Fruit fly (Drosophila melanogaster) whole organism, embryonic: Measurements from ENCODE around the gene Lcp65Ag3.

Experiments
- Adf1 ChIP-seq: fragments of 200-800 bp; sonication (Bioruptor generic); IDR thresholded peaks from 2 replicates; pipeline ENCODE4 v1.3.6; 2022; ENCODE audit warnings: missing biosample characterization, missing genetic modification characterization
- Bgb ChIP-seq: fragments of 200-800 bp; sonication (Bioruptor generic); IDR thresholded peaks from 2 replicates; pipeline ENCODE4 v1.3.6; 2022; ENCODE audit warnings: missing biosample characterization, missing genetic modification characterization; ENCODE audit not compliant: partially characterized antibody
- Blimp-1 ChIP-seq: fragments of 200-800 bp; sonication (Bioruptor generic); optimal IDR thresholded peaks from 3 replicates; lab custom pipeline; 2018; ENCODE audit warnings: missing biosample characterization, missing genetic modification characterization, mild to moderate bottlenecking, moderate library complexity, missing genetic modification reagents
- CG10979 ChIP-seq: fragments of 200-800 bp; sonication (Bioruptor generic); optimal IDR thresholded peaks from 2 replicates; lab custom pipeline; 2018; ENCODE audit warnings: missing biosample characterization, mild to moderate bottlenecking, missing genetic modification characterization, moderate library complexity
- CG12391 ChIP-seq: fragments of 200-800 bp; sonication (Bioruptor generic); optimal IDR thresholded peaks from 3 replicates; lab custom pipeline; 2018; ENCODE audit warnings: missing biosample characterization, mild to moderate bottlenecking, missing genetic modification characterization, moderate library complexity
- CG12659 ChIP-seq: fragments of 200-800 bp; sonication (Bioruptor generic); optimal IDR thresholded peaks from 3 replicates; lab custom pipeline; 2017; ENCODE audit warnings: mild to moderate bottlenecking, missing biosample characterization, missing genetic modification reagents, missing genetic modification characterization
- CG12769 ChIP-seq: fragments of 200-800 bp; sonication (Bioruptor generic); optimal IDR thresholded peaks from 2 replicates; lab custom pipeline; 2019; ENCODE audit warnings: missing biosample characterization, mild to moderate bottlenecking, missing genetic modification characterization, moderate library complexity
- CG12942 ChIP-seq: fragments of 200-800 bp; sonication (Bioruptor generic); optimal IDR thresholded peaks from 3 replicates; lab custom pipeline; 2016; ENCODE audit warnings: missing biosample characterization, missing genetic modification characterization
- CG14014 ChIP-seq: fragments of 200-800 bp; sonication (Bioruptor generic); IDR thresholded peaks from 2 replicates; pipeline ENCODE4 v1.3.6; 2022; ENCODE audit warnings: missing biosample characterization, missing genetic modification characterization
- CG14710 ChIP-seq: fragments of 200-800 bp; sonication (Bioruptor generic); optimal IDR thresholded peaks from 3 replicates; lab custom pipeline; 2019; ENCODE audit warnings: missing biosample characterization, mild to moderate bottlenecking, missing genetic modification characterization, moderate library complexity
- CG15601 ChIP-seq: fragments of 200-800 bp; sonication (Bioruptor generic); optimal IDR thresholded peaks from 3 replicates; lab custom pipeline; 2019; ENCODE audit warnings: missing biosample characterization, mild to moderate bottlenecking, missing genetic modification characterization, moderate library complexity
- CG17361 ChIP-seq: fragments of 200-800 bp; sonication (Bioruptor generic); IDR thresholded peaks from 3 replicates; pipeline ENCODE4 v1.3.6; 2022; ENCODE audit warnings: missing biosample characterization, missing genetic modification characterization
- CG2129 ChIP-seq: fragments of 200-800 bp; sonication (Bioruptor generic); IDR thresholded peaks from 2 replicates; pipeline ENCODE4 v1.3.6; 2022; ENCODE audit warnings: missing biosample characterization, missing genetic modification characterization; ENCODE audit not compliant: partially characterized antibody
- CG2712 ChIP-seq: fragments of 200-800 bp; optimal IDR thresholded peaks from 3 replicates; lab custom pipeline; 2019; ENCODE audit warnings: missing biosample characterization, mild to moderate bottlenecking, missing genetic modification characterization, moderate library complexity
- CG34224 ChIP-seq: fragments of 200-800 bp; sonication (Bioruptor generic); IDR thresholded peaks from 3 replicates; pipeline ENCODE4 v1.3.6; 2022; ENCODE audit warnings: missing biosample characterization, missing genetic modification characterization; ENCODE audit not compliant: partially characterized antibody
- CG43689 ChIP-seq: fragments of 200-800 bp; sonication (Bioruptor generic); IDR thresholded peaks from 2 replicates; pipeline ENCODE4 v1.3.6; 2022; ENCODE audit warnings: missing biosample characterization, missing genetic modification characterization
- CG6813 ChIP-seq: fragments of 200-800 bp; sonication (Bioruptor generic); optimal IDR thresholded peaks from 2 replicates; lab custom pipeline; 2017; ENCODE audit warnings: missing biosample characterization, missing genetic modification characterization, mild to moderate bottlenecking, moderate library complexity, missing genetic modification reagents
- CG7372 ChIP-seq: fragments of 200-800 bp; sonication (Bioruptor generic); IDR thresholded peaks from 2 replicates; pipeline ENCODE4 v1.3.6; 2022; ENCODE audit warnings: missing biosample characterization, missing genetic modification characterization
- CG7786 ChIP-seq: fragments of 200-800 bp; sonication (Bioruptor generic); optimal IDR thresholded peaks from 2 replicates; lab custom pipeline; 2016; ENCODE audit warnings: missing biosample characterization, missing genetic modification characterization
- CG8924 ChIP-seq: fragments of 200-800 bp; optimal IDR thresholded peaks from 3 replicates; lab custom pipeline; 2019; ENCODE audit warnings: missing biosample characterization, mild to moderate bottlenecking, missing genetic modification characterization, moderate library complexity
- D ChIP-seq, 2 experiments: fragments of 200-800 bp in 1 of 2; fragments of >200 bp in 1 of 2; sonication (Bioruptor generic) in 1 of 2; optimal IDR thresholded peaks; 2 replicates in 1 of 2; 3 replicates in 1 of 2; lab custom pipeline; 2017; ENCODE audit warnings: mild to moderate bottlenecking in 1 of 2, missing biosample characterization in 1 of 2, missing genetic modification characterization in 1 of 2, missing genetic modification reagents in 1 of 2
- D19A ChIP-seq: fragments of 200-800 bp; optimal IDR thresholded peaks from 3 replicates; lab custom pipeline; 2019; ENCODE audit warnings: missing biosample characterization, mild to moderate bottlenecking, missing genetic modification characterization, moderate library complexity
- Dip3 ChIP-seq: fragments of 200-800 bp; sonication (Bioruptor generic); optimal IDR thresholded peaks from 3 replicates; lab custom pipeline; 2016; ENCODE audit warnings: missing biosample characterization, missing genetic modification characterization
- Doc2 ChIP-seq: fragments of 200-800 bp; sonication (Bioruptor generic); IDR thresholded peaks from 2 replicates; pipeline ENCODE4 v1.3.6; 2022; ENCODE audit warnings: missing biosample characterization, missing genetic modification characterization
- H15 ChIP-seq: fragments of 200-800 bp; sonication (Bioruptor generic); IDR thresholded peaks from 3 replicates; pipeline ENCODE4 v1.3.6; 2022; ENCODE audit warnings: missing biosample characterization, missing genetic modification characterization
- H2.0 ChIP-seq: fragments of 200-800 bp; sonication (Bioruptor generic); IDR thresholded peaks from 2 replicates; pipeline ENCODE4 v1.3.6; 2022; ENCODE audit warnings: missing biosample characterization, missing genetic modification characterization
- HmgZ ChIP-seq: fragments of 200-800 bp; sonication (Bioruptor generic); optimal IDR thresholded peaks from 2 replicates; lab custom pipeline; 2018; ENCODE audit warnings: missing biosample characterization, mild to moderate bottlenecking, missing genetic modification characterization
- Hr51 ChIP-seq, 2 experiments: fragments of 200-800 bp; sonication (Bioruptor generic); optimal IDR thresholded peaks; 2 replicates in 1 of 2; 3 replicates in 1 of 2; lab custom pipeline; 2016 to 2018; ENCODE audit warnings: missing biosample characterization in 2 of 2, missing genetic modification characterization in 2 of 2, mild to moderate bottlenecking in 1 of 2, moderate library complexity in 1 of 2
- Sry-δ ChIP-seq: fragments of 200-800 bp; sonication (Bioruptor generic); optimal IDR thresholded peaks from 2 replicates; lab custom pipeline; 2016; ENCODE audit warnings: missing biosample characterization, missing genetic modification characterization
- Ssrp ChIP-seq: fragments of 200-800 bp; sonication (Bioruptor generic); optimal IDR thresholded peaks from 2 replicates; lab custom pipeline; 2018; ENCODE audit warnings: missing biosample characterization, mild to moderate bottlenecking, missing genetic modification characterization, moderate library complexity
- Vsx1 ChIP-seq: fragments of 200-800 bp; sonication (Bioruptor generic); optimal IDR thresholded peaks from 2 replicates; lab custom pipeline; 2017; ENCODE audit warnings: missing biosample characterization, mild to moderate bottlenecking, missing genetic modification characterization, missing genetic modification reagents
- Xrp1 ChIP-seq: fragments of 200-800 bp; sonication (Bioruptor generic); IDR thresholded peaks from 2 replicates; pipeline ENCODE4 v1.3.6; 2022; ENCODE audit warnings: missing biosample characterization, missing genetic modification characterization
- bbx ChIP-seq: fragments of 200-800 bp; sonication (Bioruptor generic); IDR thresholded peaks from 2 replicates; pipeline ENCODE4 v1.3.6; 2022; ENCODE audit warnings: missing biosample characterization, missing genetic modification characterization; ENCODE audit not compliant: partially characterized antibody
- btn ChIP-seq: fragments of 200-800 bp; sonication (Bioruptor generic); optimal IDR thresholded peaks from 2 replicates; lab custom pipeline; 2016; ENCODE audit warnings: missing biosample characterization, missing genetic modification characterization
- croc ChIP-seq: fragments of 200-800 bp; sonication (Bioruptor generic); conservative IDR thresholded peaks from 3 replicates; pipeline ENCODE4 v1.3.6; 2022; ENCODE audit warnings: missing biosample characterization, missing genetic modification characterization
- cwo ChIP-seq: fragments of 200-800 bp; sonication (Bioruptor generic); optimal IDR thresholded peaks from 3 replicates; lab custom pipeline; 2017; ENCODE audit warnings: missing biosample characterization, missing genetic modification characterization, mild to moderate bottlenecking, moderate library complexity, missing genetic modification reagents
- disco-r ChIP-seq: fragments of 200-800 bp; sonication (Bioruptor generic); optimal IDR thresholded peaks from 2 replicates; lab custom pipeline; 2016; ENCODE audit warnings: missing biosample characterization, missing genetic modification characterization
- gem ChIP-seq: fragments of 200-800 bp; sonication (Bioruptor generic); optimal IDR thresholded peaks from 2 replicates; lab custom pipeline; 2019; ENCODE audit warnings: missing biosample characterization, mild to moderate bottlenecking, missing genetic modification characterization, moderate library complexity
- hkb ChIP-seq, 2 experiments: fragments of 200-800 bp in 1 of 2; fragments of >200 bp in 1 of 2; sonication (Bioruptor generic) in 1 of 2; IDR thresholded peaks in 1 of 2; optimal IDR thresholded peaks in 1 of 2; 2 replicates each; pipeline versions ENCODE4 v1.3.6 to Lab custom; 2017 to 2022; ENCODE audit warnings: missing biosample characterization in 1 of 2, missing genetic modification characterization in 1 of 2
- lab ChIP-seq: fragments of 200-800 bp; sonication (Bioruptor generic); optimal IDR thresholded peaks from 3 replicates; lab custom pipeline; 2017; ENCODE audit warnings: missing biosample characterization, missing genetic modification characterization, mild to moderate bottlenecking, moderate library complexity, missing genetic modification reagents
- lilli ChIP-seq: fragments of 200-800 bp; sonication (Bioruptor generic); optimal IDR thresholded peaks from 3 replicates; lab custom pipeline; 2016; ENCODE audit warnings: missing biosample characterization, missing genetic modification characterization
- lola ChIP-seq, 3 experiments: fragments of >200 bp in 2 of 3; fragments of 200-800 bp in 1 of 3; sonication (Bioruptor generic) in 1 of 3; optimal IDR thresholded peaks; 2 replicates each; lab custom pipeline; 2017 to 2019; ENCODE audit warnings: missing biosample characterization in 3 of 3, missing genetic modification characterization in 3 of 3, mild to moderate bottlenecking in 1 of 3, moderate library complexity in 1 of 3
- oc ChIP-seq: fragments of 200-800 bp; sonication (Bioruptor generic); optimal IDR thresholded peaks from 2 replicates; lab custom pipeline; 2018; ENCODE audit warnings: missing biosample characterization, mild to moderate bottlenecking, missing genetic modification characterization, moderate library complexity
- row ChIP-seq: fragments of 200-800 bp; sonication (Bioruptor generic); IDR thresholded peaks from 3 replicates; pipeline ENCODE4 v1.3.6; 2022; ENCODE audit warnings: missing biosample characterization, missing genetic modification characterization
- slou ChIP-seq: fragments of 200-800 bp; sonication (Bioruptor generic); optimal IDR thresholded peaks from 3 replicates; lab custom pipeline; 2016; ENCODE audit warnings: missing biosample characterization, missing genetic modification characterization
- sob ChIP-seq: fragments of 200-800 bp; sonication (Bioruptor generic); IDR thresholded peaks from 2 replicates; pipeline ENCODE4 v1.3.6; 2022; ENCODE audit warnings: missing biosample characterization, missing genetic modification characterization
- stwl ChIP-seq: fragments of 200-800 bp; sonication (Bioruptor generic); optimal IDR thresholded peaks from 3 replicates; lab custom pipeline; 2018; ENCODE audit warnings: missing biosample characterization, mild to moderate bottlenecking, missing genetic modification characterization, moderate library complexity
- trh ChIP-seq: fragments of 200-800 bp; sonication (Bioruptor generic); optimal IDR thresholded peaks from 2 replicates; lab custom pipeline; 2016; ENCODE audit warnings: missing biosample characterization, missing genetic modification characterization
- tup ChIP-seq: fragments of 200-800 bp; sonication (Bioruptor generic); optimal IDR thresholded peaks from 2 replicates; lab custom pipeline; 2016; ENCODE audit warnings: missing biosample characterization, mild to moderate bottlenecking, missing genetic modification characterization, moderate library complexity

Gene Lcp65Ag3

dm6 chr3L:6159863-6160262 is 29.1 kb upstream of the Lcp65Ag3 start (continued):
- TF ChIP-seq CG12942 (GFP tag; lab: Kevin White, UChicago) (no peak), btn (GFP tag; lab: Kevin White, UChicago) (no peak), Sry-δ (no peak), CG7372 (GFP tag; lab: Robert Waterston, UW) (no peak), Blimp-1 (GFP tag; lab: Kevin White, UChicago) (peak; percentile 40), CG7786 (no peak), Doc2 (GFP tag; lab: Robert Waterston, UW) (no peak), CG2712 (peak; percentile 65), CG12659 (GFP tag; lab: Kevin White, UChicago) (no peak), cwo (GFP tag; lab: Kevin White, UChicago) (no peak), gem (tag; lab: Kevin White, UChicago) (peak; percentile 60), row (0 out of 3 replicates have a peak, but pooled peaks have one; percentile 20), sob (GFP tag; lab: Robert Waterston, UW) (no peak), CG34224 (GFP tag; lab: Robert Waterston, UW) (no peak), croc (GFP tag; lab: Robert Waterston, UW) (no peak), oc (no peak), CG17361 (GFP tag; lab: Robert Waterston, UW) (peak; percentile 72; the same call in 2 of the 3 replicates), Vsx1 (GFP tag; lab: Kevin White, UChicago) (no peak), hkb (optimal IDR thresholded peaks at IDR 0.05; lab: Kevin White, UChicago) (no peak), hkb (GFP tag; IDR thresholded peaks at IDR 0.05; lab: Robert Waterston, UW) (no peak), CG14014 (GFP tag; lab: Robert Waterston, UW) (no peak), Dip3 (GFP tag; lab: Kevin White, UChicago) (no peak), CG6813 (GFP tag; lab: Kevin White, UChicago) (no peak), stwl (no peak), lilli (no peak), Ssrp (peak; percentile 33), Bgb (GFP tag; lab: Robert Waterston, UW) (no peak), H15 (GFP tag; lab: Robert Waterston, UW) (no peak), CG43689 (GFP tag; lab: Robert Waterston, UW) (no peak), CG15601 (tag; lab: Kevin White, UChicago) (no peak), HmgZ (no peak), bbx (GFP tag; lab: Robert Waterston, UW) (no peak), Hr51 (GFP tag; optimal IDR thresholded peaks at IDR 0.05; lab: Kevin White, UChicago) (no peak), CG10979 (tag; lab: Kevin White, UChicago) (peak; percentile 68), slou (GFP tag; lab: Kevin White, UChicago) (no peak), Adf1 (GFP tag; lab: Robert Waterston, UW) (no peak), D19A (tag; lab: Kevin White, UChicago) (peak; percentile 35), CG14710 (tag; lab: Kevin White, UChicago) (peak; percentile 58), disco-r (GFP tag; lab: Kevin White, UChicago) (no peak), lab (no peak), CG12391 (tag; lab: Kevin White, UChicago) (peak; percentile 47), H2.0 (GFP tag; lab: Robert Waterston, UW) (no peak), Xrp1 (GFP tag; lab: Robert Waterston, UW) (peak; percentile 26; the same call in 1 of the 2 replicates), CG8924 (peak; percentile 35), CG12769 (tag; lab: Kevin White, UChicago) (no peak), tup (GFP tag; lab: Kevin White, UChicago) (no peak), lola (GFP tag; optimal IDR thresholded peaks at IDR 0.05; lab: Kevin White, UChicago) (peak in 1 of 3 experiments; percentile 62), D (optimal IDR thresholded peaks at IDR 0.05; lab: Kevin White, UChicago) (no peak), D (GFP tag; optimal IDR thresholded peaks at IDR 0.05; lab: Kevin White, UChicago) (peak; percentile 0), trh (GFP tag; lab: Kevin White, UChicago) (no peak), CG2129 (no peak)
